Worm (Caenorhabditis elegans): ENCODE data around the gene idh-2.

DNA sequence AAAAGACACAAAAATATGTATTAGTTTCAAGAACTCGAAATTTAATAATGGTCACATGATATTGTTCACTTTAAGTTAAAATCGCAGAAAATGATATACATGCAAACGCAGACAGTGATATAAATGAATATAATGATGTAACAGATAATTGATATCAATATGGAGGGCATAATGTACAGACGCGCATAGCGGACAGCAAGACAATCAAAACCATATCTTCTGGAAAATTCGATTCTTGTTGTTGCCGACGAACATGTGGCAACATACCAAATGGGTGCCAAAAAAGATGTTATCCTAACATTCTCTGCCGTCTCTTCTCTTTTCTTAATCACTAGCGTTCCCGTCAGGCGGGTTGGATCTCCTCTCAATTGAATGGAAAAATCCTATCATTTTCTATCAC, 25.4 kb upstream of the idh-2 start:
- TF ChIP-seq ZK546.5 (tag; optimal IDR thresholded peaks at IDR 0.05) (no peak), aly-2 (tag; optimal IDR thresholded peaks at IDR 0.05) (no peak), ztf-11 (tag; optimal IDR thresholded peaks at IDR 0.05) (no peak), nhr-6 (tag; optimal IDR thresholded peaks at IDR 0.05) (no peak), hlh-11 (tag; optimal IDR thresholded peaks at IDR 0.05) (peak; percentile 56), nhr-237 (tag; optimal IDR thresholded peaks at IDR 0.05) (no peak), lsy-2 (tag; optimal IDR thresholded peaks at IDR 0.05) (no peak), F26F4.8 (GFP tag; conservative IDR thresholded peaks at IDR 0.05) (no peak), mep-1 (tag; optimal IDR thresholded peaks at IDR 0.05) (no peak), lin-13 (GFP tag; optimal IDR thresholded peaks at IDR 0.05) (no peak), fkh-10 (GFP tag; optimal IDR thresholded peaks at IDR 0.05) (no peak), ceh-82 (tag; optimal IDR thresholded peaks at IDR 0.05) (no peak), madf-9 (GFP tag; conservative IDR thresholded peaks at IDR 0.05) (no peak)

Data from whole organism, L4 larva.